Fruit fly (Drosophila melanogaster) whole organism, adult: ENCODE measurements around the gene CG43134.

ENCODE experiments used
- CG11617 ChIP-seq: fragments of 200-800 bp; sonication (Bioruptor generic); optimal IDR thresholded peaks from 2 replicates; lab custom pipeline; 2017; ENCODE audit warnings: mild to moderate bottlenecking, missing biosample characterization, missing genetic modification reagents, missing genetic modification characterization
- CG12768 ChIP-seq: fragments of 200-800 bp; sonication (Bioruptor generic); optimal IDR thresholded peaks from 2 replicates; lab custom pipeline; 2017; ENCODE audit warnings: missing biosample characterization, missing genetic modification characterization, mild to moderate bottlenecking, moderate library complexity, missing genetic modification reagents
- CG14711 ChIP-seq: fragments of 200-800 bp; sonication (Bioruptor generic); optimal IDR thresholded peaks from 2 replicates; lab custom pipeline; 2018; ENCODE audit warnings: missing biosample characterization, mild to moderate bottlenecking, missing genetic modification characterization, moderate library complexity
- CG1620 ChIP-seq: fragments of 200-800 bp; sonication (Bioruptor generic); optimal IDR thresholded peaks from 2 replicates; lab custom pipeline; 2016; ENCODE audit warnings: missing biosample characterization, missing genetic modification characterization
- CG33017 ChIP-seq: fragments of 200-800 bp; sonication (Bioruptor generic); optimal IDR thresholded peaks from 2 replicates; lab custom pipeline; 2018; ENCODE audit warnings: missing biosample characterization, mild to moderate bottlenecking, missing genetic modification characterization, moderate library complexity
- CG5204 ChIP-seq: fragments of 200-800 bp; sonication (Bioruptor generic); optimal IDR thresholded peaks from 2 replicates; lab custom pipeline; 2016; ENCODE audit warnings: missing biosample characterization, missing genetic modification characterization
- CG7045 ChIP-seq: fragments of 200-800 bp; sonication (Bioruptor generic); optimal IDR thresholded peaks from 2 replicates; lab custom pipeline; 2017; ENCODE audit warnings: missing biosample characterization, mild to moderate bottlenecking, missing genetic modification characterization
- CG7101 ChIP-seq: fragments of 200-800 bp; sonication (Bioruptor generic); optimal IDR thresholded peaks from 2 replicates; lab custom pipeline; 2018; ENCODE audit warnings: missing biosample characterization, mild to moderate bottlenecking, missing genetic modification characterization, moderate library complexity
- Clk ChIP-seq: fragments of 200-800 bp; sonication (Bioruptor generic); optimal IDR thresholded peaks from 2 replicates; lab custom pipeline; 2017; ENCODE audit warnings: missing biosample characterization, missing genetic modification characterization
- Crg-1 ChIP-seq: fragments of 200-800 bp; sonication (Bioruptor generic); optimal IDR thresholded peaks from 2 replicates; lab custom pipeline; 2016; ENCODE audit warnings: missing biosample characterization, missing genetic modification characterization
- Hr96 ChIP-seq: fragments of 200-800 bp; sonication (Bioruptor generic); optimal IDR thresholded peaks from 2 replicates; lab custom pipeline; 2016; ENCODE audit warnings: missing biosample characterization, missing genetic modification characterization
- Mnt ChIP-seq: fragments of 200-800 bp; sonication (Bioruptor generic); optimal IDR thresholded peaks from 2 replicates; lab custom pipeline; 2016; ENCODE audit warnings: missing biosample characterization, mild to moderate bottlenecking, missing genetic modification characterization
- bab1 ChIP-seq: fragments of 200-800 bp; sonication (Bioruptor generic); optimal IDR thresholded peaks from 3 replicates; lab custom pipeline; 2019; ENCODE audit warnings: missing biosample characterization, mild to moderate bottlenecking, missing genetic modification characterization, moderate library complexity
- cic ChIP-seq: fragments of 200-800 bp; sonication (Bioruptor generic); optimal IDR thresholded peaks from 2 replicates; lab custom pipeline; 2017; ENCODE audit warnings: missing biosample characterization, mild to moderate bottlenecking, missing genetic modification characterization, moderate library complexity
- cnc ChIP-seq, 2 experiments: fragments of >200 bp; optimal IDR thresholded peaks; 2 replicates each; lab custom pipeline; 2017
- kay ChIP-seq: fragments of 200-800 bp; sonication (Bioruptor generic); peaks from one replicate; lab custom pipeline; 2016; ENCODE audit warnings: missing biosample characterization, missing genetic modification characterization, borderline replicate concordance
- ovo ChIP-seq: fragments of 200-800 bp; sonication (Bioruptor generic); optimal IDR thresholded peaks from 2 replicates; lab custom pipeline; 2016; ENCODE audit warnings: missing biosample characterization, missing genetic modification characterization
- pad ChIP-seq: fragments of 200-800 bp; sonication (Bioruptor generic); optimal IDR thresholded peaks from 3 replicates; lab custom pipeline; 2017; ENCODE audit warnings: missing biosample characterization, missing genetic modification characterization, mild to moderate bottlenecking, moderate library complexity, missing genetic modification reagents
- tj ChIP-seq: fragments of 200-800 bp; sonication (Bioruptor generic); optimal IDR thresholded peaks from 3 replicates; lab custom pipeline; 2017; ENCODE audit warnings: missing biosample characterization, mild to moderate bottlenecking, missing genetic modification characterization, moderate library complexity
- toe ChIP-seq: fragments of 200-800 bp; sonication (Bioruptor generic); optimal IDR thresholded peaks from 2 replicates; lab custom pipeline; 2016; ENCODE audit warnings: missing biosample characterization, missing genetic modification characterization

Gene CG43134

DNA sequence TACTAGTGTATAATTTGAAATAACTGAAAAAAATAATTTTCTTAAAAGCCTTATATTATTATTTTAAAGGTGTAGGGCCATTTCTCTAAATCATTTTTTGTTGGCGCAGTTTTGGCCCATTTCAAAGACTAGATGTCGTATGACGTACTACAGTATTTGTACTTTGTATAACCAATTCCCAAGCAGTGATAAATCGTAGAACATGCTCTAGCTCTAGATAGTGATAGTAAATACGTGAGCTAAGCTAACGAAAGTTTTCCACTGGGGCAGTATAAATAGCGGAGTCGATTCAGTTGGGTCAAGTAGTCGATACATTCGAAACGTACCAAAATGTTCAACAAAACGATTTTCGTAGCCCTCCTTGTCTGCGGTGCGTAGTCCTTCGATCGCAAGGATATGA lies at the start of gene CG43134:
TSS of gene CG43134 (plus strand) at position 301 of the 400 bp plus-strand sequence.
- no peak for TF ChIP-seq CG12768
- no peak for TF ChIP-seq tj (GFP tag; lab: Kevin White, UChicago)
- TF ChIP-seq bab1 (GFP tag; lab: Kevin White, UChicago), result no peak
- no peak for TF ChIP-seq kay (GFP tag; lab: Kevin White, UChicago)
- TF ChIP-seq ovo, result no peak
- no peak for TF ChIP-seq cnc (optimal IDR thresholded peaks at IDR 0.05; lab: Kevin White, UChicago)
- no peak for TF ChIP-seq CG1620 (GFP tag; lab: Kevin White, UChicago)
- no peak for TF ChIP-seq cic (GFP tag; lab: Kevin White, UChicago)
- TF ChIP-seq Hr96 (GFP tag; lab: Kevin White, UChicago), result no peak
- TF ChIP-seq Mnt (GFP tag; lab: Kevin White, UChicago), result no peak
- TF ChIP-seq CG14711 (tag; lab: Kevin White, UChicago), result no peak

DNA sequence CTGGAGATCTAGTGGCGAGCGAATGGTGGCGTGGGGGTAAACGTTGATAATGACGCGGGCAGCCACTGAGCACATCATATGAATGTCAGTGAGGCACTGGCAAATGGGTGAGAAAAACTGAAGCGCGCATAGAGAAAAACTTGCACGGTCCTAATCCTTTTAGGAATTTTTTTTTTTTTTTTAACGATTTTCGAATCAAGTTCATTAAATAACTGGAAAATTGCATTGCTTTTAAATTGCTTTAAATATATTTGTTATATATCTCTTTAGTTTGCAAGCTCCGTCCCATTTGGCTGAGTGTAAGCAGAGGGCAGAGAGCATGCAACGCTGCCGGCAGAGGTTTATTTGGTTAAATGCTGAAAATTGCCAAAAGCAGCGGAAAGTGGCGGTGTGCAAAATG lies 49.6 kb upstream of the CG43134 start:
- peak; percentile 30 for TF ChIP-seq kay (GFP tag; lab: Kevin White, UChicago)
- TF ChIP-seq Clk, result no peak

- no peak for TF ChIP-seq CG7045 (GFP tag; lab: Kevin White, UChicago)
- no peak for TF ChIP-seq Clk
- no peak for TF ChIP-seq Mnt (GFP tag; lab: Kevin White, UChicago)
- no peak for TF ChIP-seq Crg-1 (GFP tag; lab: Kevin White, UChicago)
- no peak for TF ChIP-seq CG5204 (GFP tag; lab: Kevin White, UChicago)
- no peak for TF ChIP-seq CG1620 (GFP tag; lab: Kevin White, UChicago)
- no peak for TF ChIP-seq CG7101 (tag; lab: Kevin White, UChicago)
- TF ChIP-seq cnc (optimal IDR thresholded peaks at IDR 0.05; lab: Kevin White, UChicago), result no peak
- no peak for TF ChIP-seq toe (GFP tag; lab: Kevin White, UChicago)
- TF ChIP-seq ovo, result no peak
- TF ChIP-seq CG11617 (GFP tag; lab: Kevin White, UChicago), result no peak
- TF ChIP-seq tj (GFP tag; lab: Kevin White, UChicago), result no peak
- no peak for TF ChIP-seq pad (GFP tag; lab: Kevin White, UChicago)
- no peak for TF ChIP-seq bab1 (GFP tag; lab: Kevin White, UChicago)
- no peak for TF ChIP-seq Hr96 (GFP tag; lab: Kevin White, UChicago)
These were observed 48.3 kb upstream of the CG43134 start for dm6 chrX:4198769-4199168.

- TF ChIP-seq cic (GFP tag; lab: Kevin White, UChicago), result no peak
- no peak for TF ChIP-seq CG1620 (GFP tag; lab: Kevin White, UChicago)
- no peak for TF ChIP-seq tj (GFP tag; lab: Kevin White, UChicago)
- no peak for TF ChIP-seq Clk
- TF ChIP-seq CG7101 (tag; lab: Kevin White, UChicago), result no peak
- TF ChIP-seq CG7045 (GFP tag; lab: Kevin White, UChicago), result no peak
- no peak for TF ChIP-seq CG5204 (GFP tag; lab: Kevin White, UChicago)
- TF ChIP-seq kay (GFP tag; lab: Kevin White, UChicago), result no peak
- no peak for TF ChIP-seq CG14711 (tag; lab: Kevin White, UChicago)
- no peak for TF ChIP-seq CG11617 (GFP tag; lab: Kevin White, UChicago)
- no peak for TF ChIP-seq CG12768
- TF ChIP-seq ovo, result no peak
These were observed 46.5 kb upstream of the CG43134 start for dm6 chrX:4200612-4201011.

DNA sequence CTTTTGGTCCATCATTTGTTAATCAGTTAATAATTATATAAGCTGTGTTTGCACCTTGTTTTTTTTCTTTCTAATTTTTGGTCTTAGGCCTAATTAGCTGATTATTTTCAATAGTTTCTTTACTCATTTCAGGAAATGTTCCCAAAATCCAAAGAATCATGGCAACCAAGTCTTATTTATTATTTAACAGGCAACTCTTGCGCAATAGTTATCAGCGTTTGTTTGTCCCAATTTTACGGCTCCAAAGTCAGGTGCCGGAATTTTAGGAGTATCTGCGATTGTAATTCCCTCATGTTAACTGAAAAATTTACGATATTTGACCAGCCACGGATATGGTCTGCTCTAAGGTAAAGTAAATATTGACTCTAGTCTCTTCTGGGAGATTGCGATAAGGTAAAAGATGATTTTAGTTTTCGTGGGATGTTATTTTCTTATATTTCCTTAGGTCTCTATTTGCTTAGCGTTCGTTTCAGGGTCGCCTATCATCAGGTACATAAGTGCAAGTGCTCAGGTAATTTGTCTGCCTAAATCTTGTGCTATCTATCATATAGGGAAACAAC lies 44.8 kb upstream of the CG43134 start:
- TF ChIP-seq CG11617 (GFP tag; lab: Kevin White, UChicago) (peak; percentile 68), Mnt (GFP tag; lab: Kevin White, UChicago) (peak; percentile 57), ovo (peak; percentile 59), CG7101 (tag; lab: Kevin White, UChicago) (peak; percentile 81), kay (GFP tag; lab: Kevin White, UChicago) (no peak), Crg-1 (GFP tag; lab: Kevin White, UChicago) (peak; percentile 81), CG12768 (peak; percentile 17), cic (GFP tag; lab: Kevin White, UChicago) (peak; percentile 74), CG14711 (tag; lab: Kevin White, UChicago) (peak; percentile 55), Hr96 (GFP tag; lab: Kevin White, UChicago) (peak; percentile 42), Clk (no peak), pad (GFP tag; lab: Kevin White, UChicago) (peak; percentile 47), CG33017 (tag; lab: Kevin White, UChicago) (peak; percentile 66), CG5204 (GFP tag; lab: Kevin White, UChicago) (no peak), cnc (optimal IDR thresholded peaks at IDR 0.05; lab: Kevin White, UChicago) (no peak), CG1620 (GFP tag; lab: Kevin White, UChicago) (peak; percentile 27), tj (GFP tag; lab: Kevin White, UChicago) (peak; percentile 17), CG7045 (GFP tag; lab: Kevin White, UChicago) (peak; percentile 53), bab1 (GFP tag; lab: Kevin White, UChicago) (no peak)

dm6 chrX:4203713-4204447 lies 43.2 kb upstream of the CG43134 start:
- TF ChIP-seq bab1 (GFP tag; lab: Kevin White, UChicago) (peak; percentile 3), pad (GFP tag; lab: Kevin White, UChicago) (peak; percentile 84), Hr96 (GFP tag; lab: Kevin White, UChicago) (no peak), CG5204 (GFP tag; lab: Kevin White, UChicago) (no peak), ovo (peak; percentile 19), kay (GFP tag; lab: Kevin White, UChicago) (peak; percentile 51), Clk (no peak)
